Worm (Caenorhabditis elegans) whole organism, midembryonic: ENCODE measurements around the gene F41F3.3.

Experiments used
- klf-2 ChIP-seq: fragments of 200-800 bp; sonication (Bioruptor generic); conservative IDR thresholded peaks from 2 replicates; pipeline ENCODE4 v1.3.6; 2022; ENCODE audit warnings: missing genetic modification reagents, missing genetic modification characterization, missing compliant biosample characterization
- med-1 ChIP-seq: sonication (generic microtip); optimal IDR thresholded peaks from 2 replicates; lab custom pipeline; 2017; ENCODE audit warnings: missing genetic modification characterization, mild to moderate bottlenecking, missing compliant biosample characterization, antibody characterized with exemption, missing genetic modification reagents; ENCODE audit not compliant: insufficient read depth
- tab-1 ChIP-seq: fragments of 200-800 bp; sonication (Bioruptor generic); IDR thresholded peaks from 2 replicates; pipeline ENCODE4 v1.3.6; 2022; ENCODE audit warnings: missing genetic modification characterization, missing compliant biosample characterization
- ztf-29 ChIP-seq: fragments of 200-800 bp; sonication (Bioruptor generic); IDR thresholded peaks from 2 replicates; pipeline ENCODE4 v1.3.6; 2022; ENCODE audit warnings: missing genetic modification reagents, missing genetic modification characterization, missing compliant biosample characterization

ce11 chrV:4687944-4688505 is 40.0 kb upstream of the F41F3.3 start, which contains the start of gene K03B4.2:
- TF ChIP-seq ztf-29 (GFP tag; lab: Robert Waterston, UW) (no peak), klf-2 (GFP tag; lab: Robert Waterston, UW) (no peak), tab-1 (GFP tag; lab: Robert Waterston, UW) (no peak), med-1 (GFP tag; lab: Kevin White, UChicago) (no peak)
